Worm (Caenorhabditis elegans): ENCODE results near the gene srz-1.

DNA sequence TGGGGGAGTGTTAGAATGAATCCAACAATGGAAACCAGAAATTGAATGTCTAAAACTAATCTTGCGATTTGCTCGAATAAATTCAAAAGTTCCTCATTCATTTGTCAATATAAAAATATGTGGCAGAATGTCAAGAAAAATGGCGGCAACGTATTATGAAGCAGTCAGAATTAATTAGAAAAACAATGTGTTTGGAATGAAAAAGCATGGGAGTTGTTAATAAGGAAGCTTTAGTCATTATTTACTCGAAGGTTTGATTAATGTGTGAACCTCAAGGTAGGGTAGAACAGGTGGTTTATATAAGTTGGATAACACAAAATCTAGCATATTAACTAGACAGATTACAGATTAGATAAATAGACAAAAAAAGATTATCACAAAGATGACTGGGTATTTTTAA lies 37.4 kb upstream of the srz-1 start, which contains the start of gene srw-76:
- no peak for TF ChIP-seq unc-39 (tag; optimal IDR thresholded peaks at IDR 0.05)
- no peak for TF ChIP-seq lin-13 (tag; optimal IDR thresholded peaks at IDR 0.05)
- no peak for TF ChIP-seq drap-1 (GFP tag; optimal IDR thresholded peaks at IDR 0.05)
- TF ChIP-seq unc-120 (tag; optimal IDR thresholded peaks at IDR 0.05; ENCODE audit: poor library complexity, severe bottlenecking), result no peak
- TF ChIP-seq snpc-4 (tag; optimal IDR thresholded peaks at IDR 0.05), result no peak
- no peak for TF ChIP-seq pha-4 (tag; optimal IDR thresholded peaks at IDR 0.05)
- no peak for TF ChIP-seq zip-8 (tag; optimal IDR thresholded peaks at IDR 0.05)
- no peak for TF ChIP-seq unc-62 (GFP tag; optimal IDR thresholded peaks at IDR 0.05)
- no peak for TF ChIP-seq elt-1 (tag; optimal IDR thresholded peaks at IDR 0.05; ENCODE audit: borderline replicate concordance, insufficient read depth)
- TF ChIP-seq flh-1 (GFP tag; optimal IDR thresholded peaks at IDR 0.05), result no peak
